Worm (Caenorhabditis elegans): ENCODE data around the gene Y97E10B.1.

- no peak for TF ChIP-seq nhr-90 (tag; optimal IDR thresholded peaks at IDR 0.05)
- no peak for TF ChIP-seq ceh-58 (GFP tag; IDR thresholded peaks at IDR 0.05)
- no peak for TF ChIP-seq C17E4.6 (GFP tag; IDR thresholded peaks at IDR 0.05)
Observed at ce11 chrV:7978798-7979197, 35.1 kb downstream of the Y97E10B.1 start.

Data from whole organism, young adult.